Fruit fly (Drosophila melanogaster): ENCODE measurements around the gene tal-3A.

DNA sequence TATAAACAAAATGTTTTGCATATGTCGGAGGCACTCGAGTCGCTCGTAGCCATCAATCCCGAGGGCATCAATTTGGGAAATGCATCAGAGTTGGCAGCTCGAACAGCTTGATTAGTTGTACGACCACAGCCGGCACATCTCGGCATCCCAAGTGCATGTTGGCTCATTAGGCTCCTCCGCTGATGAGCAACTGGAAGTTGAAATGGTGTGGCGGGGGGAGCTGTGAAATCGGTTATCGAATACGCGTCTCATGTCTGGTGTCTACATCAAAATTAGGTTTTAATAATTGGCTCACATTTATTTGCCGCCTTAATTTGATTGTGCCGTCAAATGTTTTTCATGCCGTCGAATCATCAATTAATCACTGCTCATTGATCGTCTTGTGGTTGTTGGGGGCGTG, 46.3 kb downstream of the tal-3A start:
- TF ChIP-seq sr (GFP tag; IDR thresholded peaks at IDR 0.05) (no peak), TFAM (GFP tag; optimal IDR thresholded peaks at IDR 0.05) (no peak), br (optimal IDR thresholded peaks at IDR 0.05) (no peak), fru (optimal IDR thresholded peaks at IDR 0.05) (no peak), Nf-YA (GFP tag; IDR thresholded peaks at IDR 0.05) (no peak)

Measured in whole organism, embryonic.